Worm (Caenorhabditis elegans) whole organism, L2 larva: ENCODE results near the gene EGAP2.1.

Source experiments
- C34F6.9 ChIP-seq: fragments of 150-350 bp; optimal IDR thresholded peaks from 2 replicates; lab custom pipeline; 2014; ENCODE audit warnings: missing biosample characterization, missing genetic modification characterization
- F13H6.1 ChIP-seq: sonication (generic microtip); optimal IDR thresholded peaks from 2 replicates; lab custom pipeline; 2016; ENCODE audit warnings: missing genetic modification characterization, missing compliant biosample characterization
- R02D3.7 ChIP-seq: fragments of 150-350 bp; optimal IDR thresholded peaks from 2 replicates; lab custom pipeline; 2014; ENCODE audit warnings: missing biosample characterization, missing genetic modification characterization
- Y55F3AM.14 ChIP-seq: fragments of 200-800 bp; sonication (Bioruptor generic); optimal IDR thresholded peaks from 2 replicates; lab custom pipeline; 2018; ENCODE audit warnings: mild to moderate bottlenecking, missing genetic modification characterization, missing compliant biosample characterization
- ZK546.5 ChIP-seq: sonication (generic microtip); optimal IDR thresholded peaks from 2 replicates; lab custom pipeline; 2017; ENCODE audit warnings: missing biosample characterization, missing genetic modification characterization
- alr-1 ChIP-seq: fragments of 150-350 bp; optimal IDR thresholded peaks from 2 replicates; lab custom pipeline; 2014; ENCODE audit warnings: missing biosample characterization, missing genetic modification characterization
- aly-2 ChIP-seq: fragments of 150-350 bp; optimal IDR thresholded peaks from 2 replicates; lab custom pipeline; 2014; ENCODE audit warnings: missing biosample characterization, missing genetic modification characterization
- ama-1 ChIP-seq: fragments of 150-350 bp; optimal IDR thresholded peaks from 2 replicates; lab custom pipeline; 2018; ENCODE audit warnings: inconsistent platforms
- blmp-1 ChIP-seq: sonication (generic microtip); optimal IDR thresholded peaks from 2 replicates; lab custom pipeline; 2017; ENCODE audit warnings: missing genetic modification characterization, mild to moderate bottlenecking, missing compliant biosample characterization, antibody characterized with exemption, moderate library complexity; ENCODE audit not compliant: insufficient read depth
- ceh-16 ChIP-seq: fragments of 150-350 bp; optimal IDR thresholded peaks from 2 replicates; lab custom pipeline; 2014; ENCODE audit warnings: missing biosample characterization, missing genetic modification characterization
- ceh-82 ChIP-seq: fragments of 150-350 bp; optimal IDR thresholded peaks from 2 replicates; lab custom pipeline; 2014; ENCODE audit warnings: missing biosample characterization, missing genetic modification characterization
- crh-2 ChIP-seq: sonication (generic microtip); optimal IDR thresholded peaks from 2 replicates; lab custom pipeline; 2017; ENCODE audit warnings: missing biosample characterization, missing genetic modification characterization
- dmd-4 ChIP-seq: sonication (generic microtip); optimal IDR thresholded peaks from 2 replicates; lab custom pipeline; 2017; ENCODE audit warnings: missing biosample characterization, missing genetic modification characterization
- egl-27 ChIP-seq: sonication (generic microtip); optimal IDR thresholded peaks from 3 replicates; lab custom pipeline; 2017; ENCODE audit warnings: missing biosample characterization, missing genetic modification reagents, missing genetic modification characterization
- elt-1 ChIP-seq: fragments of 150-350 bp; optimal IDR thresholded peaks from 2 replicates; lab custom pipeline; 2014; ENCODE audit warnings: missing biosample characterization, missing genetic modification characterization
- elt-3 ChIP-seq: sonication (generic microtip); optimal IDR thresholded peaks from 2 replicates; lab custom pipeline; 2017; ENCODE audit warnings: missing biosample characterization, missing genetic modification characterization
- fos-1 ChIP-seq: fragments of 150-350 bp; optimal IDR thresholded peaks from 2 replicates; lab custom pipeline; 2014; ENCODE audit warnings: missing biosample characterization, missing genetic modification characterization
- gmeb-1 ChIP-seq: fragments of 150-350 bp; optimal IDR thresholded peaks from 2 replicates; lab custom pipeline; 2014; ENCODE audit warnings: missing biosample characterization, missing genetic modification characterization
- lin-11 ChIP-seq: fragments of 150-350 bp; sonication (generic microtip); optimal IDR thresholded peaks from 2 replicates; lab custom pipeline; 2014; ENCODE audit warnings: missing biosample characterization, missing genetic modification characterization, inconsistent platforms, mixed read lengths
- lin-13 ChIP-seq: fragments of 150-350 bp; optimal IDR thresholded peaks from 2 replicates; lab custom pipeline; 2014; ENCODE audit warnings: missing biosample characterization, missing genetic modification reagents, missing genetic modification characterization
- lin-39 ChIP-seq: fragments of 150-350 bp; optimal IDR thresholded peaks from 2 replicates; lab custom pipeline; 2014; ENCODE audit warnings: missing biosample characterization, missing genetic modification reagents, missing genetic modification characterization
- lsy-2 ChIP-seq, 2 experiments: fragments of 150-350 bp in 1 of 2; sonication (generic microtip) in 1 of 2; optimal IDR thresholded peaks; 2 replicates each; lab custom pipeline; 2014 to 2017; ENCODE audit warnings: missing biosample characterization in 2 of 2, missing genetic modification characterization in 2 of 2
- mab-5 ChIP-seq: fragments of 150-350 bp; optimal IDR thresholded peaks from 2 replicates; lab custom pipeline; 2014; ENCODE audit warnings: missing biosample characterization, missing genetic modification characterization
- mbf-1 ChIP-seq: sonication (generic microtip); optimal IDR thresholded peaks from 2 replicates; lab custom pipeline; 2017; ENCODE audit warnings: missing biosample characterization, missing genetic modification characterization
- mdl-1 ChIP-seq, 2 experiments: fragments of 150-350 bp in 1 of 2; sonication (generic microtip) in 1 of 2; optimal IDR thresholded peaks; 2 replicates each; lab custom pipeline; 2017; ENCODE audit warnings: missing biosample characterization in 2 of 2, missing genetic modification characterization in 2 of 2
- nhr-10 ChIP-seq: sonication (generic microtip); optimal IDR thresholded peaks from 2 replicates; lab custom pipeline; 2017; ENCODE audit warnings: missing biosample characterization, missing genetic modification characterization
- nhr-11 ChIP-seq: fragments of 150-350 bp; optimal IDR thresholded peaks from 2 replicates; lab custom pipeline; 2014; ENCODE audit warnings: missing biosample characterization, missing genetic modification characterization
- nhr-12 ChIP-seq: fragments of 150-350 bp; optimal IDR thresholded peaks from 2 replicates; lab custom pipeline; 2014; ENCODE audit warnings: missing biosample characterization, missing genetic modification characterization
- nhr-129 ChIP-seq: fragments of 150-350 bp; optimal IDR thresholded peaks from 2 replicates; lab custom pipeline; 2014; ENCODE audit warnings: missing biosample characterization, missing genetic modification characterization
- nhr-21 ChIP-seq: fragments of 150-350 bp; optimal IDR thresholded peaks from 2 replicates; lab custom pipeline; 2014; ENCODE audit warnings: missing biosample characterization, missing genetic modification characterization
- nhr-23 ChIP-seq: fragments of 150-350 bp; optimal IDR thresholded peaks from 2 replicates; lab custom pipeline; 2014; ENCODE audit warnings: missing biosample characterization, missing genetic modification reagents, missing genetic modification characterization
- nhr-237 ChIP-seq: fragments of 150-350 bp; optimal IDR thresholded peaks from 2 replicates; lab custom pipeline; 2014; ENCODE audit warnings: missing biosample characterization, missing genetic modification characterization
- nhr-25 ChIP-seq: fragments of 150-350 bp; sonication (generic microtip); optimal IDR thresholded peaks from 3 replicates; lab custom pipeline; 2014; ENCODE audit warnings: missing biosample characterization, missing genetic modification characterization
- nhr-6 ChIP-seq: fragments of 150-350 bp; optimal IDR thresholded peaks from 2 replicates; lab custom pipeline; 2014; ENCODE audit warnings: missing biosample characterization, missing genetic modification characterization
- nhr-77 ChIP-seq: fragments of 150-350 bp; optimal IDR thresholded peaks from 2 replicates; lab custom pipeline; 2014; ENCODE audit warnings: missing biosample characterization, missing genetic modification characterization
- peb-1 ChIP-seq: fragments of 150-350 bp; optimal IDR thresholded peaks from 2 replicates; lab custom pipeline; 2014; ENCODE audit warnings: missing biosample characterization, missing genetic modification characterization
- sem-4 ChIP-seq: fragments of 150-350 bp; optimal IDR thresholded peaks from 2 replicates; lab custom pipeline; 2014; ENCODE audit warnings: missing biosample characterization, missing genetic modification reagents, missing genetic modification characterization
- skn-1 ChIP-seq: sonication (generic microtip); optimal IDR thresholded peaks from 2 replicates; lab custom pipeline; 2017; ENCODE audit warnings: missing biosample characterization, missing genetic modification characterization
- sma-3 ChIP-seq: sonication (generic microtip); optimal IDR thresholded peaks from 2 replicates; lab custom pipeline; 2016; ENCODE audit warnings: missing genetic modification reagents, missing genetic modification characterization, missing compliant biosample characterization
- sma-9 ChIP-seq, 2 experiments: fragments of 150-350 bp in 1 of 2; sonication (generic microtip) in 1 of 2; optimal IDR thresholded peaks; 2 replicates each; lab custom pipeline; 2014 to 2016; ENCODE audit warnings: missing genetic modification characterization in 2 of 2, mild to moderate bottlenecking in 1 of 2, missing biosample characterization in 1 of 2, missing compliant biosample characterization in 1 of 2, missing genetic modification reagents in 1 of 2, moderate library complexity in 1 of 2
- snpc-4 ChIP-seq: fragments of 150-350 bp; optimal IDR thresholded peaks from 2 replicates; lab custom pipeline; 2014; ENCODE audit warnings: missing biosample characterization, missing genetic modification characterization
- unc-39 ChIP-seq: fragments of 150-350 bp; optimal IDR thresholded peaks from 2 replicates; lab custom pipeline; 2014; ENCODE audit warnings: missing biosample characterization, missing genetic modification characterization
- unc-55 ChIP-seq: fragments of 150-350 bp; sonication (generic microtip); optimal IDR thresholded peaks from 3 replicates; lab custom pipeline; 2014; ENCODE audit warnings: missing biosample characterization, missing genetic modification reagents, missing genetic modification characterization
- unc-62 ChIP-seq: fragments of 150-350 bp; optimal IDR thresholded peaks from 2 replicates; lab custom pipeline; 2014; ENCODE audit warnings: missing biosample characterization, missing genetic modification reagents, missing genetic modification characterization
- zag-1 ChIP-seq: fragments of 150-350 bp; optimal IDR thresholded peaks from 2 replicates; lab custom pipeline; 2014; ENCODE audit warnings: missing biosample characterization, missing genetic modification characterization
- ztf-1 ChIP-seq: fragments of 200-800 bp; sonication (Bioruptor generic); conservative IDR thresholded peaks from 2 replicates; pipeline ENCODE4 v1.3.6; 2022; ENCODE audit warnings: missing genetic modification characterization, missing compliant biosample characterization
- ztf-11 ChIP-seq: sonication (generic microtip); optimal IDR thresholded peaks from 2 replicates; lab custom pipeline; 2017; ENCODE audit warnings: missing biosample characterization, missing genetic modification characterization
- ztf-4 ChIP-seq: fragments of 150-350 bp; optimal IDR thresholded peaks from 2 replicates; lab custom pipeline; 2014; ENCODE audit warnings: missing biosample characterization, missing genetic modification characterization

EGAP2.1 gene

ce11 chrII:5231111-5231510, at the start of gene EGAP2.1:
Gene EGAP2.1, plus strand, starts transcription at chrII:5231411.
- TF ChIP-seq nhr-237 = no peak
- no peak for TF ChIP-seq lin-11
- no peak for TF ChIP-seq aly-2 (tag; lab: Kevin White, UChicago)
- TF ChIP-seq sma-9 (GFP tag; optimal IDR thresholded peaks at IDR 0.05; lab: Kevin White, UChicago) = no peak
- no peak for TF ChIP-seq sma-9 (tag; optimal IDR thresholded peaks at IDR 0.05; lab: Kevin White, UChicago)
- no peak for TF ChIP-seq Y55F3AM.14
- no peak for TF ChIP-seq sma-3 (GFP tag; lab: Kevin White, UChicago)
- no peak for TF ChIP-seq unc-55 (GFP tag; lab: Kevin White, UChicago)
- no peak for TF ChIP-seq elt-1 (tag; lab: Kevin White, UChicago)
- no peak for TF ChIP-seq lin-39 (tag; lab: Kevin White, UChicago)
- no peak for TF ChIP-seq blmp-1 (tag; lab: Kevin White, UChicago)
- TF ChIP-seq nhr-10 (tag; lab: Kevin White, UChicago) = no peak
- TF ChIP-seq nhr-12 (tag; lab: Kevin White, UChicago) = no peak
- TF ChIP-seq F13H6.1 (tag; lab: Kevin White, UChicago) = no peak
- no peak for TF ChIP-seq gmeb-1 (tag; lab: Kevin White, UChicago)
- TF ChIP-seq ceh-82 (tag; lab: Kevin White, UChicago) = no peak
- no peak for TF ChIP-seq ztf-11 (tag; lab: Kevin White, UChicago)

ce11 chrII:5181497-5181896, 49.7 kb upstream of the EGAP2.1 start:
- no peak for TF ChIP-seq ceh-16
- no peak for TF ChIP-seq nhr-77
- peak; percentile 51 for TF ChIP-seq nhr-25
- peak; percentile 6 for TF ChIP-seq ZK546.5
- peak; percentile 54 for TF ChIP-seq egl-27 (tag; lab: Kevin White, UChicago)
- peak; percentile 18 to 74 for TF ChIP-seq lsy-2 (tag; optimal IDR thresholded peaks at IDR 0.05; lab: Kevin White, UChicago)
- TF ChIP-seq ama-1 = no peak
- peak; percentile 56 for TF ChIP-seq sem-4 (tag; lab: Kevin White, UChicago)
- TF ChIP-seq C34F6.9 (tag; lab: Kevin White, UChicago) = peak; percentile 72
- no peak for TF ChIP-seq aly-2 (tag; lab: Kevin White, UChicago)
- TF ChIP-seq lin-13 (GFP tag; lab: Kevin White, UChicago) = peak; percentile 55
- TF ChIP-seq crh-2 = no peak
- TF ChIP-seq nhr-129 (tag; lab: Kevin White, UChicago) = peak; percentile 77
- peak; percentile 79 for TF ChIP-seq sma-9 (GFP tag; optimal IDR thresholded peaks at IDR 0.05; lab: Kevin White, UChicago)
- no peak for TF ChIP-seq sma-9 (tag; optimal IDR thresholded peaks at IDR 0.05; lab: Kevin White, UChicago)
- TF ChIP-seq nhr-6 (tag; lab: Kevin White, UChicago) = no peak
- TF ChIP-seq lin-11 = peak; percentile 49
- no peak for TF ChIP-seq mab-5 (tag; lab: Kevin White, UChicago)
- no peak for TF ChIP-seq peb-1 (tag; lab: Kevin White, UChicago)
- no peak for TF ChIP-seq R02D3.7 (tag; lab: Kevin White, UChicago)
- no peak for TF ChIP-seq lin-39 (tag; lab: Kevin White, UChicago)
- no peak for TF ChIP-seq elt-1 (tag; lab: Kevin White, UChicago)
- TF ChIP-seq alr-1 (tag; lab: Kevin White, UChicago) = no peak
- TF ChIP-seq nhr-237 = no peak
- peak; percentile 48 for TF ChIP-seq fos-1 (tag; lab: Kevin White, UChicago)
- TF ChIP-seq unc-62 (GFP tag; lab: Kevin White, UChicago) = no peak
- TF ChIP-seq nhr-11 (tag; lab: Kevin White, UChicago) = no peak
- peak; percentile 62 for TF ChIP-seq snpc-4
- TF ChIP-seq gmeb-1 (tag; lab: Kevin White, UChicago) = no peak
- no peak for TF ChIP-seq ztf-1 (GFP tag; lab: Robert Waterston, UW)
- peak; percentile 80 for TF ChIP-seq F13H6.1 (tag; lab: Kevin White, UChicago)
- TF ChIP-seq ceh-82 (tag; lab: Kevin White, UChicago) = no peak
- TF ChIP-seq zag-1 (tag; lab: Kevin White, UChicago) = peak; percentile 71
- no peak for TF ChIP-seq dmd-4 (tag; lab: Kevin White, UChicago)
- no peak for TF ChIP-seq nhr-10 (tag; lab: Kevin White, UChicago)
- no peak for TF ChIP-seq ztf-4 (tag; lab: Kevin White, UChicago)
- peak; percentile 75 to 85 for TF ChIP-seq mdl-1 (tag; optimal IDR thresholded peaks at IDR 0.05; lab: Kevin White, UChicago)
- no peak for TF ChIP-seq skn-1
- no peak for TF ChIP-seq ztf-11 (tag; lab: Kevin White, UChicago)
- peak; percentile 22 for TF ChIP-seq sma-3 (GFP tag; lab: Kevin White, UChicago)
- peak; percentile 74 for TF ChIP-seq blmp-1 (tag; lab: Kevin White, UChicago)
- no peak for TF ChIP-seq mbf-1 (tag; lab: Kevin White, UChicago)
- TF ChIP-seq nhr-12 (tag; lab: Kevin White, UChicago) = no peak
- TF ChIP-seq elt-3 = no peak
- peak; percentile 61 for TF ChIP-seq unc-55 (GFP tag; lab: Kevin White, UChicago)
- no peak for TF ChIP-seq nhr-23 (tag; lab: Kevin White, UChicago)
- peak; percentile 34 for TF ChIP-seq nhr-21 (tag; lab: Kevin White, UChicago)
- TF ChIP-seq unc-39 (tag; lab: Kevin White, UChicago) = no peak
- peak; percentile 69 for TF ChIP-seq Y55F3AM.14
- TF ChIP-seq, all 48 proteins: peak for 20
